Worm (Caenorhabditis elegans) whole organism, L3 larva: ENCODE results near the gene srd-46.
"Not testable (repeated sequence)": the region's sequence is repeated elsewhere in the genome, so short reads cannot be mapped to it uniquely, and the experiment has no call there.

Experiments used
- R02D3.7 ChIP-seq: fragments of 150-350 bp; optimal IDR thresholded peaks from 2 replicates; lab custom pipeline; 2014; ENCODE audit warnings: missing biosample characterization, missing genetic modification characterization
- ZK546.5 ChIP-seq: sonication (generic microtip); optimal IDR thresholded peaks from 2 replicates; lab custom pipeline; 2017; ENCODE audit warnings: missing biosample characterization, missing genetic modification characterization
- aly-2 ChIP-seq: fragments of 150-350 bp; optimal IDR thresholded peaks from 2 replicates; lab custom pipeline; 2014; ENCODE audit warnings: missing biosample characterization, missing genetic modification characterization
- ceh-16 ChIP-seq: sonication (generic microtip); optimal IDR thresholded peaks from 2 replicates; lab custom pipeline; 2017; ENCODE audit warnings: missing biosample characterization, missing genetic modification characterization
- ceh-82 ChIP-seq: fragments of 150-350 bp; optimal IDR thresholded peaks from 2 replicates; lab custom pipeline; 2014; ENCODE audit warnings: missing biosample characterization, missing genetic modification characterization
- egl-27 ChIP-seq: sonication (generic microtip); optimal IDR thresholded peaks from 4 replicates; lab custom pipeline; 2017; ENCODE audit warnings: missing biosample characterization, missing genetic modification reagents, missing genetic modification characterization
- elt-1 ChIP-seq: fragments of 150-350 bp; optimal IDR thresholded peaks from 2 replicates; lab custom pipeline; 2014; ENCODE audit warnings: missing biosample characterization, missing genetic modification characterization
- elt-2 ChIP-seq: sonication (generic microtip); optimal IDR thresholded peaks from 2 replicates; lab custom pipeline; 2016; ENCODE audit warnings: missing genetic modification reagents, mild to moderate bottlenecking, missing genetic modification characterization, missing compliant biosample characterization
- eor-1 ChIP-seq, 2 experiments: fragments of 150-350 bp; optimal IDR thresholded peaks; 2 replicates each; lab custom pipeline; 2014 to 2018; ENCODE audit warnings: missing biosample characterization in 2 of 2, missing genetic modification characterization in 2 of 2
- fos-1 ChIP-seq: fragments of 150-350 bp; optimal IDR thresholded peaks from 2 replicates; lab custom pipeline; 2014; ENCODE audit warnings: missing biosample characterization, missing genetic modification characterization
- hmg-11 ChIP-seq: sonication (generic microtip); optimal IDR thresholded peaks from 2 replicates; lab custom pipeline; 2016; ENCODE audit warnings: missing genetic modification characterization, missing compliant biosample characterization
- jun-1 ChIP-seq: fragments of 150-350 bp; optimal IDR thresholded peaks from 2 replicates; lab custom pipeline; 2014; ENCODE audit warnings: missing biosample characterization, missing genetic modification reagents, missing genetic modification characterization
- lin-15B ChIP-seq: fragments of 150-350 bp; optimal IDR thresholded peaks from 2 replicates; lab custom pipeline; 2014; ENCODE audit warnings: missing biosample characterization, missing genetic modification characterization
- lin-39 ChIP-seq: fragments of 150-350 bp; optimal IDR thresholded peaks from 2 replicates; lab custom pipeline; 2018; ENCODE audit warnings: missing biosample characterization, missing genetic modification reagents, missing genetic modification characterization
- mdl-1 ChIP-seq: fragments of 150-350 bp; optimal IDR thresholded peaks from 2 replicates; lab custom pipeline; 2014; ENCODE audit warnings: missing biosample characterization, missing genetic modification characterization
- mml-1 ChIP-seq: fragments of 150-350 bp; sonication (generic microtip); optimal IDR thresholded peaks from 3 replicates; lab custom pipeline; 2014; ENCODE audit warnings: missing biosample characterization, missing genetic modification characterization
- nfya-1 ChIP-seq: sonication (generic microtip); optimal IDR thresholded peaks from 2 replicates; lab custom pipeline; 2017; ENCODE audit warnings: missing genetic modification characterization, mild to moderate bottlenecking, missing compliant biosample characterization, antibody characterized with exemption, moderate library complexity; ENCODE audit not compliant: insufficient read depth
- nhr-12 ChIP-seq: fragments of 150-350 bp; optimal IDR thresholded peaks from 2 replicates; lab custom pipeline; 2014; ENCODE audit warnings: missing biosample characterization, missing genetic modification characterization
- nhr-23 ChIP-seq: fragments of 150-350 bp; optimal IDR thresholded peaks from 2 replicates; lab custom pipeline; 2014; ENCODE audit warnings: missing biosample characterization, missing genetic modification reagents, missing genetic modification characterization
- nhr-25 ChIP-seq: sonication (generic microtip); optimal IDR thresholded peaks from 2 replicates; lab custom pipeline; 2017; ENCODE audit warnings: missing biosample characterization, missing genetic modification characterization
- nhr-28 ChIP-seq: fragments of 150-350 bp; optimal IDR thresholded peaks from 2 replicates; lab custom pipeline; 2014; ENCODE audit warnings: missing biosample characterization, missing genetic modification characterization
- nhr-43 ChIP-seq: sonication (generic microtip); optimal IDR thresholded peaks from 2 replicates; lab custom pipeline; 2016; ENCODE audit warnings: mild to moderate bottlenecking, missing genetic modification characterization, missing compliant biosample characterization; ENCODE audit not compliant: poor library complexity, severe bottlenecking
- nhr-76 ChIP-seq: fragments of 150-350 bp; sonication (generic microtip); optimal IDR thresholded peaks from 5 replicates; lab custom pipeline; 2014; ENCODE audit warnings: missing biosample characterization, missing genetic modification characterization
- nhr-77 ChIP-seq: fragments of 150-350 bp; optimal IDR thresholded peaks from 2 replicates; lab custom pipeline; 2014; ENCODE audit warnings: missing biosample characterization, missing genetic modification characterization
- sea-2 ChIP-seq: fragments of 150-350 bp; sonication (generic microtip); optimal IDR thresholded peaks from 4 replicates; lab custom pipeline; 2014; ENCODE audit warnings: missing biosample characterization, missing genetic modification reagents, missing genetic modification characterization
- skn-1 ChIP-seq: fragments of 150-350 bp; optimal IDR thresholded peaks from 2 replicates; lab custom pipeline; 2014; ENCODE audit warnings: missing biosample characterization, missing genetic modification characterization
- snpc-4 ChIP-seq: fragments of 150-350 bp; optimal IDR thresholded peaks from 2 replicates; lab custom pipeline; 2014; ENCODE audit warnings: missing biosample characterization, missing genetic modification characterization
- tbx-2 ChIP-seq: sonication (generic microtip); optimal IDR thresholded peaks from 2 replicates; lab custom pipeline; 2016; ENCODE audit warnings: mild to moderate bottlenecking, missing genetic modification characterization, missing compliant biosample characterization
- ztf-11 ChIP-seq: fragments of 150-350 bp; optimal IDR thresholded peaks from 2 replicates; lab custom pipeline; 2014; ENCODE audit warnings: missing biosample characterization, missing genetic modification characterization
- ztf-4 ChIP-seq: fragments of 150-350 bp; optimal IDR thresholded peaks from 2 replicates; lab custom pipeline; 2014; ENCODE audit warnings: missing biosample characterization, missing genetic modification characterization

srd-46 gene

ce11 chrX:12304231-12304630 is 27.7 kb upstream of the srd-46 start:
- TF ChIP-seq ceh-82 (no peak), snpc-4 (tag; lab: Kevin White, UChicago) (no peak), nhr-23 (tag; lab: Kevin White, UChicago) (no peak), aly-2 (no peak), mml-1 (tag; lab: Kevin White, UChicago) (no peak), tbx-2 (tag; lab: Kevin White, UChicago) (no peak), mdl-1 (tag; lab: Kevin White, UChicago) (no peak), eor-1 (tag; optimal IDR thresholded peaks at IDR 0.05; lab: Kevin White, UChicago) (no peak), ztf-11 (tag; lab: Kevin White, UChicago) (no peak), egl-27 (tag; lab: Kevin White, UChicago) (no peak), elt-2 (tag; lab: Kevin White, UChicago) (no peak), fos-1 (tag; lab: Kevin White, UChicago) (no peak), nhr-43 (tag; lab: Kevin White, UChicago) (no peak), elt-1 (tag; lab: Kevin White, UChicago) (no peak), hmg-11 (tag; lab: Kevin White, UChicago) (no peak), sea-2 (GFP tag; lab: Kevin White, UChicago) (no peak)

- TF ChIP-seq nhr-25 (tag; lab: Kevin White, UChicago) (no peak), fos-1 (tag; lab: Kevin White, UChicago) (no peak), mdl-1 (tag; lab: Kevin White, UChicago) (no peak), jun-1 (tag; lab: Kevin White, UChicago) (no peak)
Measured at ce11 chrX:12306565-12306964, 25.3 kb upstream of the srd-46 start, which contains the start of gene phf-32. Gene phf-32 (plus strand): TSS chrX:12306865.

ce11 chrX:12308045-12308499 is 23.8 kb upstream of the srd-46 start, which contains the start of gene F17A2.16:
Gene F17A2.16 (plus strand): TSS chrX:12308449.
- not testable (repeated sequence) for TF ChIP-seq ZK546.5 (tag; lab: Kevin White, UChicago); lin-39; nfya-1

- TF ChIP-seq nhr-76 (tag; lab: Kevin White, UChicago) (no peak), snpc-4 (tag; lab: Kevin White, UChicago) (no peak), R02D3.7 (tag; lab: Kevin White, UChicago) (no peak), skn-1 (tag; lab: Kevin White, UChicago) (no peak), nhr-23 (tag; lab: Kevin White, UChicago) (no peak)
Measured at ce11 chrX:12313779-12314178, 18.1 kb upstream of the srd-46 start.

ce11 chrX:12314395-12314794 is 17.5 kb upstream of the srd-46 start:
- TF ChIP-seq elt-1 (tag; lab: Kevin White, UChicago) = no peak
- no peak for TF ChIP-seq nhr-77
- TF ChIP-seq egl-27 (tag; lab: Kevin White, UChicago) = no peak
- TF ChIP-seq sea-2 (GFP tag; lab: Kevin White, UChicago) = no peak
- no peak for TF ChIP-seq tbx-2 (tag; lab: Kevin White, UChicago)
- no peak for TF ChIP-seq nhr-43 (tag; lab: Kevin White, UChicago)
- no peak for TF ChIP-seq ceh-82
- no peak for TF ChIP-seq fos-1 (tag; lab: Kevin White, UChicago)
- no peak for TF ChIP-seq hmg-11 (tag; lab: Kevin White, UChicago)
- TF ChIP-seq lin-15B (tag; lab: Kevin White, UChicago) = no peak
- TF ChIP-seq ztf-4 (tag; lab: Kevin White, UChicago) = no peak
- no peak for TF ChIP-seq ceh-16 (tag; lab: Kevin White, UChicago)
- TF ChIP-seq mml-1 (tag; lab: Kevin White, UChicago) = no peak
- no peak for TF ChIP-seq eor-1 (tag; optimal IDR thresholded peaks at IDR 0.05; lab: Kevin White, UChicago)

ce11 chrX:12315268-12315667 is 16.6 kb upstream of the srd-46 start, which contains the start of gene xtr-2:
Gene xtr-2 (plus strand): TSS chrX:12315568.
- TF ChIP-seq ceh-16 (tag; lab: Kevin White, UChicago) = no peak
- TF ChIP-seq, all 47 proteins: peak for 0

ce11 chrX:12317560-12317959 is 14.3 kb upstream of the srd-46 start:
- no peak for TF ChIP-seq ceh-82
- no peak for TF ChIP-seq mdl-1 (tag; lab: Kevin White, UChicago)
- no peak for TF ChIP-seq nhr-28 (tag; lab: Kevin White, UChicago)
- no peak for TF ChIP-seq nhr-12 (tag; lab: Kevin White, UChicago)
- TF ChIP-seq nhr-43 (tag; lab: Kevin White, UChicago) = no peak
